Fruit fly (Drosophila melanogaster): Measurements from ENCODE around the gene CG42393.
A peak's percentile ranks its signal among the peaks of the same experiment; 100 is the strongest.

CG42393 gene

DNA sequence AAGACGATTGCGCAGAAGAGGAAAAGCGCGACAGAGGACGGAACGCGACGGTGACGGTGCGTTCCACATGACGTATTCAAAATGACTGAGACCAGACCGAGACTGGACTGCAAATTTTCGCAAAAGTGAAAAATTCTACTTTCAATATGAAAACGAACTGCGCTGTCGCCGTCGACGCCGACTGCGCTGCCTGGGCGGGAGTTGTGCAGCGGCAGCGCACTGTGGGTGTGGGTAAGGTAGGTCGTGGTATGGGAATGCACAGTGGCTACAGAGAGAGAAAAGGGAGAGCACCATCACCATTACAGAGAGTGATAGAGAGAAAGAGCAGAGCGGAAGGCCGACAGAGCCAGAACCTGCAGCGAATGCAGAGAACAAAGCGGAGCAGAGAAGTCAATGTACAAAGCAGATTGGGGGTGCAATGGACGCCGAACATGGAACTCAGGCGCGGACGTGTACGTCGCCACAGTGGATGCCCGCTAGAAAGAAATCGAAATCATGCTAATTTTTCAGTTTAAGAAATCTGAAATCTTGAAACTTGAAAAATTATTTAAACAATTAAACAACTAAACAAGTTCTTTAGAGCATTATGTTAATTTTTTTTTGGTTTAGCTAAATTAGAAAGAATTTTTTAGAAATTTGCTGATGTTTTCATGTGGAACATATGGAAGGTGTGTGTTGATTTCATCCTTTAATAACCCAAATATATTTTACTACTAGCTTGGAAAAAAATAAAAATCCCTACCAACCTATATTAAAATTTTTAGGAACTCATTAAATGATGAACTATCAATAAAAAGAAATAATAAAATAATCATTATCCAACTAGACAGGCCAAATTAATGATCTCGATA, 22.3 kb downstream of the CG42393 start, which contains the start of gene Eip75B (continued):
- peak; percentile 67 for TF ChIP-seq CG10631 (GFP tag; optimal IDR thresholded peaks at IDR 0.05)
- TF ChIP-seq CG8119 (GFP tag; IDR thresholded peaks at IDR 0.05), result peak; percentile 56; the same call in 2 of the 3 replicates
- peak; percentile 55 for TF ChIP-seq Eip75B (GFP tag; optimal IDR thresholded peaks at IDR 0.05)
- TF ChIP-seq OdsH (GFP tag; optimal IDR thresholded peaks at IDR 0.05), result peak; percentile 71
- peak; percentile 60 for TF ChIP-seq CG8632 (GFP tag; optimal IDR thresholded peaks at IDR 0.05)
- TF ChIP-seq cyc (GFP tag; optimal IDR thresholded peaks at IDR 0.05), result peak; percentile 45
- peak; percentile 48; the same call in 1 of the 2 replicates for TF ChIP-seq CG15336 (GFP tag; IDR thresholded peaks at IDR 0.05)
- TF ChIP-seq CG4318 (GFP tag; optimal IDR thresholded peaks at IDR 0.05), result peak; percentile 26
- peak in 1 of 2 experiments; percentile 78 for TF ChIP-seq salr (GFP tag; optimal IDR thresholded peaks at IDR 0.05)
- TF ChIP-seq Met (GFP tag; optimal IDR thresholded peaks at IDR 0.05), result peak; percentile 67
- peak; percentile 76 for TF ChIP-seq lz (GFP tag; optimal IDR thresholded peaks at IDR 0.05)
- no peak; the same call in 2 of the 3 replicates for TF ChIP-seq eg (GFP tag; IDR thresholded peaks at IDR 0.05)
- no peak for TF ChIP-seq CG9139 (GFP tag; optimal IDR thresholded peaks at IDR 0.05)
- TF ChIP-seq ss (GFP tag; optimal IDR thresholded peaks at IDR 0.05), result peak; percentile 4 to 33
- peak; percentile 74 for TF ChIP-seq acj6 (GFP tag; optimal IDR thresholded peaks at IDR 0.05)
- peak; percentile 0 for TF ChIP-seq vri (GFP tag; optimal IDR thresholded peaks at IDR 0.05)
- TF ChIP-seq CG3032 (tag; optimal IDR thresholded peaks at IDR 0.05), result peak; percentile 70
- TF ChIP-seq CG8319 (GFP tag; optimal IDR thresholded peaks at IDR 0.05), result peak; percentile 50
- peak; percentile 78 for TF ChIP-seq Sox14 (GFP tag; optimal IDR thresholded peaks at IDR 0.05)

DNA sequence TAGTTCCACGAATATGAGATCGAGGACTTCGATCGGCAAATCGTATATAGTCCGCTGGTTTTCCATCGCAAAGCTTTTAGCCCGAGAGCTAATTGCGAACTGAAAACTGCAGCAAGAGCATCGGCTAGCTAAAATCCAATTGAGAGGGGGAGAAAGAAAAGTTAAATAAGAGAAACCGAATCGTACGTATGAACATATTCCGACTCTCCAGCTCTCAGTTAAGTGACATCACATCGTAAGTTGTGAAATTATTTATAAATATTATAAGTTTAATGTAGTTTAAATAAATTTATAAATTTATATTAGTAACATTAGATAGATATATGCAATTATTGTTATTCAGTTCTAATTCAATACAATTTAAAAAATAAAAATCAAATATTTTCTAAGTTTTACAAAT, 27.5 kb downstream of the CG42393 start, which contains the start of gene CG44006:
Gene CG44006 (minus strand): TSS at position 101 of the 400 bp plus-strand sequence.
- TF ChIP-seq CG11294 (GFP tag; IDR thresholded peaks at IDR 0.05) (no peak; the same call in 1 of the 2 replicates), Eip78C (GFP tag) (peak; percentile 16), Hr38 (GFP tag; optimal IDR thresholded peaks at IDR 0.05) (no peak)

DNA sequence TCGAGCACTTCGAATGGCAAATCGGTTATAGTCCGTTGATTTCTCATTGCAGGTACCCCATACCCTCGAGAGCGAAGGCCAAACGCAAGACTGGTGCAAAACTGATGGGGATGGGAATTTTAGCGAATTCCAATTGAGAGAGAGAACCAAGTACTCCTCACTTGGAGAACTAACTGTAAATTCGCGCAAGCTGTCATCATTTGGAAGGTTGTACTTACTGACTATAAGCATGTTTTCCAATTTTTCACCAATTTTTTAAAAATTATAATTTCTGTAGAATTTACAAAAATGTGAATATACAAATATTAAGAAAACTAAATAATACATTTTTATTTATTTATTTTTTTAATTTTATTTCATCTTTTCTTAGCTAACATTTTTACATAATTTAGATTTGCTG, 29.5 kb downstream of the CG42393 start, which contains the start of gene CG44005:
Gene CG44005 (minus strand): TSS at position 101 of the 400 bp plus-strand sequence.
- TF ChIP-seq CG3919 (GFP tag; optimal IDR thresholded peaks at IDR 0.05), result no peak
- TF ChIP-seq CG3032 (tag; optimal IDR thresholded peaks at IDR 0.05), result no peak
- TF ChIP-seq Sox14 (GFP tag; optimal IDR thresholded peaks at IDR 0.05), result no peak
- no peak for TF ChIP-seq CG6808 (GFP tag; optimal IDR thresholded peaks at IDR 0.05)
- no peak for TF ChIP-seq Smox (GFP tag; optimal IDR thresholded peaks at IDR 0.05)
- TF ChIP-seq Sox15 (GFP tag; optimal IDR thresholded peaks at IDR 0.05), result no peak
- TF ChIP-seq dac (GFP tag; optimal IDR thresholded peaks at IDR 0.05), result no peak
- TF ChIP-seq Blimp-1 (GFP tag; optimal IDR thresholded peaks at IDR 0.05), result no peak
- no peak for TF ChIP-seq pdm3 (GFP tag; optimal IDR thresholded peaks at IDR 0.05)
- TF ChIP-seq CG15336 (GFP tag; IDR thresholded peaks at IDR 0.05), result no peak
- TF ChIP-seq ss (GFP tag; optimal IDR thresholded peaks at IDR 0.05), result no peak
- TF ChIP-seq achi (GFP tag; optimal IDR thresholded peaks at IDR 0.05), result no peak
- no peak for TF ChIP-seq CG4318 (GFP tag; optimal IDR thresholded peaks at IDR 0.05)

DNA sequence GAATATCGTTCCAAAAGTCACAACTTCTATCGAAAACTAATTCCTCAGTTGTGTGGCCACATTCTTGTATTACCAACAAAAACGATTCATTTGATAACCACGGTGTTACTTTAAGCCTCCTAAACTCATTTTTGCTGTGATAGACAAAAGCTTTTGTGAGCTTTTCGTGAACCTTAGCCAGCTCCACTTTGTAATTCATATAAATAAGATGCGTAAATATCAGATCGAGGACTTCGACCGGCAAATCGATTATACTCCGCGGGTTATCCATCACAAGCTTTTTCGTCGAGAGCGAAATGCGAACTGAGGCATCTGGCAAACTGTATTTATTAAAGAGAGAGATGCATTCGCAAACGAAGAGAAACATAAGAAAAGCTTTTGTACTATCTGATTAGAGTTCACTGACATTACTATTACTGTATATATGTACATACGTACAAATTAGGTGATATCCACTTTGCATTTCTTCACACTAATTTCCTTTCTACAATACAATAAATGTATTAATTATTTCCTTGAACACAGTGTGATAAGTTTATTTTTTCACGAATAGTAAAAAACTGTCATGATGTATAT, 31.1 kb downstream of the CG42393 start, which contains the start of gene CG44004:
Gene CG44004 (minus strand): TSS at position 305 of the 576 bp plus-strand sequence.
- TF ChIP-seq CG8319 (GFP tag; optimal IDR thresholded peaks at IDR 0.05) (no peak), CG6854 (GFP tag; optimal IDR thresholded peaks at IDR 0.05) (peak; percentile 21), net (GFP tag; optimal IDR thresholded peaks at IDR 0.05) (no peak), CG11294 (GFP tag; IDR thresholded peaks at IDR 0.05) (no peak), CG10669 (GFP tag; optimal IDR thresholded peaks at IDR 0.05) (no peak), CG15336 (GFP tag; IDR thresholded peaks at IDR 0.05) (no peak), topi (GFP tag; optimal IDR thresholded peaks at IDR 0.05) (no peak), Met (GFP tag; optimal IDR thresholded peaks at IDR 0.05) (no peak), CG8119 (GFP tag; IDR thresholded peaks at IDR 0.05) (no peak; the same call in 2 of the 3 replicates), salr (GFP tag; optimal IDR thresholded peaks at IDR 0.05) (no peak), Eip78C (GFP tag) (peak; percentile 65), CG3919 (GFP tag; optimal IDR thresholded peaks at IDR 0.05) (no peak), CG4318 (GFP tag; optimal IDR thresholded peaks at IDR 0.05) (no peak), Gug (GFP tag; IDR thresholded peaks at IDR 0.05) (no peak), Blimp-1 (GFP tag; optimal IDR thresholded peaks at IDR 0.05) (no peak), pdm3 (GFP tag; optimal IDR thresholded peaks at IDR 0.05) (no peak), CG6276 (GFP tag; optimal IDR thresholded peaks at IDR 0.05) (peak; percentile 59), CG11762 (GFP tag; optimal IDR thresholded peaks at IDR 0.05; ENCODE audit: insufficient read depth) (no peak), Hr39 (GFP tag; optimal IDR thresholded peaks at IDR 0.05) (no peak), Hr38 (GFP tag; optimal IDR thresholded peaks at IDR 0.05) (no peak), Sox102F (GFP tag; optimal IDR thresholded peaks at IDR 0.05) (no peak), CG11902 (GFP tag; optimal IDR thresholded peaks at IDR 0.05) (no peak), acj6 (GFP tag; optimal IDR thresholded peaks at IDR 0.05) (no peak), CG10631 (GFP tag; optimal IDR thresholded peaks at IDR 0.05) (no peak), CG6808 (GFP tag; optimal IDR thresholded peaks at IDR 0.05) (peak; percentile 5), OdsH (GFP tag; optimal IDR thresholded peaks at IDR 0.05) (no peak), CG8632 (GFP tag; optimal IDR thresholded peaks at IDR 0.05) (no peak)

Data from whole organism, prepupa.